Worm (Caenorhabditis elegans): ENCODE results near the gene T13C5.3.

ce11 chrX:6180293-6180692, 2.0 kb downstream of the T13C5.3 start, which contains the start of gene T13C5.7:
- TF ChIP-seq snpc-4 (tag; optimal IDR thresholded peaks at IDR 0.05): no peak
- no peak for TF ChIP-seq lin-32 (GFP tag; optimal IDR thresholded peaks at IDR 0.05)
- no peak for TF ChIP-seq lsy-2 (tag; optimal IDR thresholded peaks at IDR 0.05)
- TF ChIP-seq ces-1 (GFP tag; optimal IDR thresholded peaks at IDR 0.05): no peak
- TF ChIP-seq zip-8 (tag; optimal IDR thresholded peaks at IDR 0.05): no peak
- TF ChIP-seq nhr-12 (tag; optimal IDR thresholded peaks at IDR 0.05): no peak
- TF ChIP-seq unc-62 (GFP tag; optimal IDR thresholded peaks at IDR 0.05): no peak
- TF ChIP-seq elt-3 (tag; optimal IDR thresholded peaks at IDR 0.05): no peak
- no peak for TF ChIP-seq nhr-237 (tag; optimal IDR thresholded peaks at IDR 0.05)
- no peak for TF ChIP-seq nhr-76 (tag; optimal IDR thresholded peaks at IDR 0.05)
